Fruit fly (Drosophila melanogaster): Measurements from ENCODE around the gene inaF-D.

inaF-D gene

DNA sequence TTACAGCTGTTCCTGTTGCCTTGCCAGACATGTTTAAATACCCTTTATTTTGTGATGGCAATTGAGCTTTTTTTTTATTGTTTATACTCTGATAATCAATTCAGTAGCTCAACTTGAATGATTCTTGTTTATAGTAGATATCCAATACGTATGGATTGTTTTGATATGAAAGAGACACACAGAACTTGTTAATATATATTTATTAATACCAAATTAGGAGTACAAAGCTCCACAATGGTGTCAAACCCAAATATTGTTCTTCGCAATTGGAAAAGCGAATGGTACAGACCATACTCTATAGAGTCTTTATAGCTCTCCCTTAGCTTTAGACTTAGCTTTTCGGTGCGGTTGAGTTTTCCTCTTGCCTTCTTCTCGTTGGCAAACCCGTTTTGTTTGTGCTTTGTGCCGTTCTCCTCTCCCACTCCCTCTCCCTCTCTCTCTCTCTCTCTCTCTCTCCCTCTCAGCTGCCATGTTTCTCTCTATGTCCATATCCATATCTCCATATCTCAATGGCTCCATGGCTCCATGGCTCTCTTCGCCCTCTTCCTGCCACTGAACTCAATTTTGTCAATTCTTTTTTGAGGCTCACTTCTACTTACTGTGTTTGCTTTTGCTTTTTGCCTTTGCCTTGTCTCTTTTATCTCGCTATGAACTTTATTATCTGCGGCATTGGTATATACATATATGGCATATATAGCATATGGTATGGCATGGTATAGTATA, 42.8 kb downstream of the inaF-D start (continued):
- TF ChIP-seq CG7745 (tag; optimal IDR thresholded peaks at IDR 0.05) = no peak
- TF ChIP-seq CG10959 (GFP tag; IDR thresholded peaks at IDR 0.05) = no peak
- no peak for TF ChIP-seq H2.0 (GFP tag; IDR thresholded peaks at IDR 0.05)
- no peak for TF ChIP-seq Jarid2 (GFP tag; optimal IDR thresholded peaks at IDR 0.05)
- TF ChIP-seq CG13287 (GFP tag; IDR thresholded peaks at IDR 0.05; ENCODE audit: partially characterized antibody) = peak; percentile 35
- TF ChIP-seq CG13894 (tag; optimal IDR thresholded peaks at IDR 0.05) = peak; percentile 90
- 0 out of 2 replicates have a peak, but pooled peaks have one; percentile 4 for TF ChIP-seq CG17328 (GFP tag; IDR thresholded peaks at IDR 0.05)
- TF ChIP-seq tin (GFP tag; optimal IDR thresholded peaks at IDR 0.05) = no peak
- no peak for TF ChIP-seq CG14050 (GFP tag; IDR thresholded peaks at IDR 0.05)
- peak; percentile 33 for TF ChIP-seq CG15601 (tag; optimal IDR thresholded peaks at IDR 0.05)
- TF ChIP-seq peb (GFP tag; IDR thresholded peaks at IDR 0.05) = no peak
- TF ChIP-seq btn (GFP tag; optimal IDR thresholded peaks at IDR 0.05) = no peak
- peak; percentile 4 for TF ChIP-seq ftz-f1 (GFP tag; optimal IDR thresholded peaks at IDR 0.05)
- no peak for TF ChIP-seq H15 (GFP tag; IDR thresholded peaks at IDR 0.05)
- peak; percentile 5 for TF ChIP-seq CG6254 (GFP tag; optimal IDR thresholded peaks at IDR 0.05)
- no peak for TF ChIP-seq CG14965 (GFP tag; optimal IDR thresholded peaks at IDR 0.05; ENCODE audit: borderline replicate concordance)
- TF ChIP-seq BEAF-32 (GFP tag; optimal IDR thresholded peaks at IDR 0.05) = no peak
- no peak for TF ChIP-seq fd64A (GFP tag; optimal IDR thresholded peaks at IDR 0.05)
- TF ChIP-seq Dip2 (GFP tag; IDR thresholded peaks at IDR 0.05) = no peak
- no peak for TF ChIP-seq GATAe (GFP tag; conservative IDR thresholded peaks at IDR 0.05)
- TF ChIP-seq ato (GFP tag; IDR thresholded peaks at IDR 0.05; ENCODE audit: partially characterized antibody) = no peak
- peak; percentile 49; the same call in 1 of the 3 replicates for TF ChIP-seq sr (GFP tag; IDR thresholded peaks at IDR 0.05)
- peak; percentile 50 for TF ChIP-seq B-H2 (GFP tag; optimal IDR thresholded peaks at IDR 0.05)
- TF ChIP-seq CG8281 (tag; optimal IDR thresholded peaks at IDR 0.05) = peak; percentile 93
- peak; percentile 0 for TF ChIP-seq NK7.1 (GFP tag; optimal IDR thresholded peaks at IDR 0.05)
- no peak for TF ChIP-seq tll (GFP tag; optimal IDR thresholded peaks at IDR 0.05)
- no peak for TF ChIP-seq dm (GFP tag; optimal IDR thresholded peaks at IDR 0.05)
- TF ChIP-seq z (GFP tag; IDR thresholded peaks at IDR 0.05) = peak; percentile 65; the same call in 2 of the 3 replicates
- TF ChIP-seq gro (GFP tag; optimal IDR thresholded peaks at IDR 0.05) = peak; percentile 54
- peak; percentile 15 for TF ChIP-seq Hey (tag; optimal IDR thresholded peaks at IDR 0.05)
- no peak for TF ChIP-seq rib (GFP tag; IDR thresholded peaks at IDR 0.05)
- peak; percentile 60 for TF ChIP-seq CG10431 (GFP tag; optimal IDR thresholded peaks at IDR 0.05)
- 0 out of 2 replicates have a peak, but pooled peaks have one; percentile 29 for TF ChIP-seq Nf-YA (GFP tag; IDR thresholded peaks at IDR 0.05)
- TF ChIP-seq Xrp1 (GFP tag; IDR thresholded peaks at IDR 0.05) = peak; percentile 42; the same call in 1 of the 2 replicates
- TF ChIP-seq Aef1 (GFP tag; IDR thresholded peaks at IDR 0.05) = no peak
- TF ChIP-seq BtbVII (GFP tag; optimal IDR thresholded peaks at IDR 0.05) = peak; percentile 81
- TF ChIP-seq Vsx1 (GFP tag; optimal IDR thresholded peaks at IDR 0.05) = peak; percentile 54
- TF ChIP-seq Ssrp (tag; optimal IDR thresholded peaks at IDR 0.05) = no peak
- TF ChIP-seq CG17361 (GFP tag; IDR thresholded peaks at IDR 0.05) = no peak
- no peak for TF ChIP-seq Ets65A (GFP tag)
- peak; percentile 74 for TF ChIP-seq CG17568 (GFP tag; optimal IDR thresholded peaks at IDR 0.05)
- TF ChIP-seq MESR4 (GFP tag; optimal IDR thresholded peaks at IDR 0.05) = no peak
- peak; percentile 53; the same call in 1 of the 2 replicates for TF ChIP-seq onecut (GFP tag; IDR thresholded peaks at IDR 0.05)
- peak; percentile 46; the same call in 1 of the 3 replicates for TF ChIP-seq zen2 (GFP tag; IDR thresholded peaks at IDR 0.05; ENCODE audit: partially characterized antibody)
- TF ChIP-seq zfh2 (GFP tag; optimal IDR thresholded peaks at IDR 0.05) = no peak
- peak; percentile 52 for TF ChIP-seq CG3163 (GFP tag; optimal IDR thresholded peaks at IDR 0.05)
- TF ChIP-seq knrl (GFP tag; IDR thresholded peaks at IDR 0.05; ENCODE audit: partially characterized antibody) = no peak
- no peak for TF ChIP-seq CG33557 (GFP tag; optimal IDR thresholded peaks at IDR 0.05)
- no peak for TF ChIP-seq Xbp1 (GFP tag; optimal IDR thresholded peaks at IDR 0.05)

All from whole organism, embryonic.